Worm (Caenorhabditis elegans): ENCODE results near the gene cutl-18.

Gene cutl-18

DNA sequence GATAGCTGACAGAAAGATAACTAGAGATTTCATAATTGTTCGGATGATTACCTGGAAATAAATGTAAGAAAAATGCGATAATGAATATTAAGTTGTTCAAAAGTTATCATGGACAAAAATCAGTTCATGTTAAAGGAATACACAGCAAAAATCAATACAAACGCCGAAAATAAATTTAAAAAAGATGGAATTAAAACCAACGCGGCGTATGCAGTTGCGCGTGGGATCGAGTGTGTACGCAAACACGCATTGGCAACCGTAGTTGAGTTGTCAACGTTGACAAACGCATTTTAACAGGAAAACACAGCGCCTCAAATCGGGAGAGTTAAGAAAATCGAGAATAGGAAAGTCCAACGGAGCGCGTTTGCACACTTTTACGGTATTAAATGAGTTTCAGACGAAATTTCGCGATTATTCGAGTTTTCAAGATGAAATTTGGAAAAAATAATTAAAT, 10.2 kb upstream of the cutl-18 start, which contains the start of gene tmed-10 (continued):
- TF ChIP-seq zfp-3 (GFP tag; conservative IDR thresholded peaks at IDR 0.05) (no peak), set-16 (GFP tag; IDR thresholded peaks at IDR 0.05) (no peak), nhr-111 (GFP tag; optimal IDR thresholded peaks at IDR 0.05) (no peak), nhr-10 (tag; optimal IDR thresholded peaks at IDR 0.05) (no peak), lin-13 (GFP tag; optimal IDR thresholded peaks at IDR 0.05) (peak; percentile 10), zag-1 (tag; optimal IDR thresholded peaks at IDR 0.05) (no peak), F49E8.2 (tag; optimal IDR thresholded peaks at IDR 0.05; ENCODE audit: borderline replicate concordance) (no peak), saeg-2 (GFP tag; IDR thresholded peaks at IDR 0.05) (no peak), nhr-11 (tag; optimal IDR thresholded peaks at IDR 0.05) (no peak), lim-7 (GFP tag; IDR thresholded peaks at IDR 0.05) (no peak), dmd-6 (GFP tag; IDR thresholded peaks at IDR 0.05) (peak; percentile 72), skn-1 (tag; optimal IDR thresholded peaks at IDR 0.05) (no peak), Y105C5A.15 (GFP tag; IDR thresholded peaks at IDR 0.05) (no peak), hlh-11 (tag; optimal IDR thresholded peaks at IDR 0.05) (peak; percentile 64), nhr-41 (GFP tag; IDR thresholded peaks at IDR 0.05) (no peak), nhr-48 (tag; optimal IDR thresholded peaks at IDR 0.05) (no peak), zfp-2 (tag; optimal IDR thresholded peaks at IDR 0.05) (no peak), dve-1 (tag; optimal IDR thresholded peaks at IDR 0.05; ENCODE audit: insufficient read depth) (peak; percentile 56), nhr-102 (tag; optimal IDR thresholded peaks at IDR 0.05) (no peak), dpl-1 (GFP tag; optimal IDR thresholded peaks at IDR 0.05) (peak; percentile 54), Y5F2A.4 (GFP tag; optimal IDR thresholded peaks at IDR 0.05) (no peak), mxl-2 (GFP tag; conservative IDR thresholded peaks at IDR 0.05) (no peak), rbr-2 (tag; optimal IDR thresholded peaks at IDR 0.05) (peak; percentile 50), lin-39 (tag; optimal IDR thresholded peaks at IDR 0.05) (no peak), nhr-237 (tag; optimal IDR thresholded peaks at IDR 0.05) (no peak), F37D6.2 (tag; optimal IDR thresholded peaks at IDR 0.05) (no peak), vab-7 (GFP tag; IDR thresholded peaks at IDR 0.05) (no peak), tag-97 (GFP tag; IDR thresholded peaks at IDR 0.05) (no peak), jun-1 (tag; optimal IDR thresholded peaks at IDR 0.05) (no peak), arid-1 (GFP tag; conservative IDR thresholded peaks at IDR 0.05) (no peak), mep-1 (tag; optimal IDR thresholded peaks at IDR 0.05) (no peak), T26A8.4 (GFP tag; IDR thresholded peaks at IDR 0.05) (peak; percentile 65; the same call in 1 of the 2 replicates), lin-15B (tag; optimal IDR thresholded peaks at IDR 0.05) (no peak), ceh-28 (tag; optimal IDR thresholded peaks at IDR 0.05) (no peak), nhr-6 (tag; optimal IDR thresholded peaks at IDR 0.05) (no peak), daf-12 (tag; optimal IDR thresholded peaks at IDR 0.05) (no peak), D1046.2 (GFP tag; IDR thresholded peaks at IDR 0.05) (no peak), mdt-29 (GFP tag; IDR thresholded peaks at IDR 0.05) (no peak), spr-3 (GFP tag; optimal IDR thresholded peaks at IDR 0.05) (no peak), nhr-28 (tag; optimal IDR thresholded peaks at IDR 0.05) (peak; percentile 43), fkh-10 (GFP tag; optimal IDR thresholded peaks at IDR 0.05) (no peak), zip-11 (GFP tag; IDR thresholded peaks at IDR 0.05) (no peak), zip-2 (tag; optimal IDR thresholded peaks at IDR 0.05) (no peak), nhr-42 (GFP tag; IDR thresholded peaks at IDR 0.05) (no peak), lsy-2 (tag; optimal IDR thresholded peaks at IDR 0.05) (peak in 1 of 2 experiments; percentile 93), nhr-25 (tag; optimal IDR thresholded peaks at IDR 0.05; ENCODE audit: borderline replicate concordance, insufficient read depth) (no peak), attf-4 (tag; optimal IDR thresholded peaks at IDR 0.05) (no peak), ama-1 (optimal IDR thresholded peaks at IDR 0.05) (no peak), spr-1 (tag; optimal IDR thresholded peaks at IDR 0.05) (no peak), F26F4.8 (GFP tag; conservative IDR thresholded peaks at IDR 0.05) (no peak), R02D3.7 (tag; optimal IDR thresholded peaks at IDR 0.05) (no peak), hlh-30 (tag; optimal IDR thresholded peaks at IDR 0.05; ENCODE audit: insufficient read depth) (peak; percentile 44), T20F7.1 (GFP tag; optimal IDR thresholded peaks at IDR 0.05) (peak; percentile 50)

All from whole organism, L4 larva.